Fruit fly (Drosophila melanogaster) whole organism, embryonic: Measurements from ENCODE around the gene CG14234.
A peak's percentile ranks its signal among the peaks of the same experiment; 100 is the strongest.

Experiments used
- Asciz ChIP-seq: fragments of 200-800 bp; sonication (Bioruptor generic); optimal IDR thresholded peaks from 2 replicates; lab custom pipeline; 2017; ENCODE audit warnings: missing biosample characterization, mild to moderate bottlenecking, missing genetic modification characterization, missing genetic modification reagents
- CG10147 ChIP-seq: fragments of 200-800 bp; sonication (Bioruptor generic); optimal IDR thresholded peaks from 2 replicates; lab custom pipeline; 2019; ENCODE audit warnings: missing biosample characterization, mild to moderate bottlenecking, missing genetic modification characterization, moderate library complexity
- CG10321 ChIP-seq: fragments of 200-800 bp; sonication (Bioruptor generic); IDR thresholded peaks from 2 replicates; pipeline ENCODE4 v1.3.6; 2022; ENCODE audit warnings: missing biosample characterization, missing genetic modification characterization
- CG10366 ChIP-seq: fragments of 200-800 bp; sonication (Bioruptor generic); IDR thresholded peaks from 2 replicates; pipeline ENCODE4 v1.3.6; 2022; ENCODE audit warnings: missing biosample characterization, missing genetic modification characterization
- CG10543 ChIP-seq: fragments of 200-800 bp; sonication (Bioruptor generic); optimal IDR thresholded peaks from 3 replicates; lab custom pipeline; 2017; ENCODE audit warnings: missing biosample characterization, mild to moderate bottlenecking, missing genetic modification characterization, moderate library complexity
- CG10565 ChIP-seq: fragments of 200-800 bp; sonication (Bioruptor generic); optimal IDR thresholded peaks from 3 replicates; lab custom pipeline; 2016; ENCODE audit warnings: missing biosample characterization, mild to moderate bottlenecking, missing genetic modification characterization
- CG11093 ChIP-seq: fragments of 200-800 bp; sonication (Bioruptor generic); IDR thresholded peaks from 3 replicates; pipeline ENCODE4 v1.3.6; 2022; ENCODE audit warnings: missing biosample characterization, missing genetic modification characterization
- CG12769 ChIP-seq: fragments of 200-800 bp; sonication (Bioruptor generic); optimal IDR thresholded peaks from 2 replicates; lab custom pipeline; 2019; ENCODE audit warnings: missing biosample characterization, mild to moderate bottlenecking, missing genetic modification characterization, moderate library complexity
- CG14710 ChIP-seq: fragments of 200-800 bp; sonication (Bioruptor generic); optimal IDR thresholded peaks from 3 replicates; lab custom pipeline; 2019; ENCODE audit warnings: missing biosample characterization, mild to moderate bottlenecking, missing genetic modification characterization, moderate library complexity
- CG14860 ChIP-seq: fragments of 200-800 bp; sonication (Bioruptor generic); IDR thresholded peaks from 3 replicates; pipeline ENCODE4 v1.3.6; 2022; ENCODE audit warnings: missing biosample characterization, missing genetic modification characterization; ENCODE audit not compliant: partially characterized antibody
- CG15514 ChIP-seq: fragments of 200-800 bp; sonication (Bioruptor generic); optimal IDR thresholded peaks from 3 replicates; lab custom pipeline; 2017; ENCODE audit warnings: missing biosample characterization, missing genetic modification characterization, mild to moderate bottlenecking, moderate library complexity, missing genetic modification reagents
- CG17385 ChIP-seq: fragments of 200-800 bp; sonication (Bioruptor generic); optimal IDR thresholded peaks from 3 replicates; lab custom pipeline; 2018; ENCODE audit warnings: missing biosample characterization, mild to moderate bottlenecking, missing genetic modification characterization
- CG18011 ChIP-seq: fragments of 200-800 bp; sonication (Bioruptor generic); optimal IDR thresholded peaks from 2 replicates; lab custom pipeline; 2017; ENCODE audit warnings: missing biosample characterization, missing genetic modification characterization, mild to moderate bottlenecking, moderate library complexity, missing genotype
- CG18262 ChIP-seq: fragments of 200-800 bp; optimal IDR thresholded peaks from 3 replicates; lab custom pipeline; 2019; ENCODE audit warnings: missing biosample characterization, mild to moderate bottlenecking, missing genetic modification characterization, moderate library complexity
- CG33557 ChIP-seq: fragments of 200-800 bp; sonication (Bioruptor generic); optimal IDR thresholded peaks from 2 replicates; lab custom pipeline; 2019; ENCODE audit warnings: missing biosample characterization, mild to moderate bottlenecking, missing genetic modification characterization, moderate library complexity
- CG4617 ChIP-seq: fragments of 200-800 bp; sonication (Bioruptor generic); optimal IDR thresholded peaks from 3 replicates; lab custom pipeline; 2016; ENCODE audit warnings: missing biosample characterization, missing genetic modification characterization, borderline replicate concordance
- CG4730 ChIP-seq: fragments of 200-800 bp; sonication (Bioruptor generic); IDR thresholded peaks from 2 replicates; pipeline ENCODE4 v1.3.6; 2022; ENCODE audit warnings: missing biosample characterization, missing genetic modification characterization
- CG4820 ChIP-seq: fragments of 200-800 bp; sonication (Bioruptor generic); optimal IDR thresholded peaks from 3 replicates; lab custom pipeline; 2016; ENCODE audit warnings: missing biosample characterization, missing genetic modification characterization
- CG7372 ChIP-seq: fragments of 200-800 bp; sonication (Bioruptor generic); IDR thresholded peaks from 2 replicates; pipeline ENCODE4 v1.3.6; 2022; ENCODE audit warnings: missing biosample characterization, missing genetic modification characterization
- CrebB ChIP-seq: fragments of 200-800 bp; sonication (Bioruptor generic); optimal IDR thresholded peaks from 3 replicates; lab custom pipeline; 2018; ENCODE audit warnings: missing biosample characterization, mild to moderate bottlenecking, missing genetic modification characterization
- Dbx ChIP-seq: fragments of 200-800 bp; sonication (Bioruptor generic); IDR thresholded peaks from 3 replicates; pipeline ENCODE4 v1.3.6; 2022; ENCODE audit warnings: missing biosample characterization, missing genetic modification characterization
- Deaf1 ChIP-seq: fragments of 200-800 bp; optimal IDR thresholded peaks from 3 replicates; lab custom pipeline; 2019; ENCODE audit warnings: missing biosample characterization, mild to moderate bottlenecking, missing genetic modification characterization, moderate library complexity
- Dp ChIP-seq: fragments of 200-800 bp; sonication (Bioruptor generic); optimal IDR thresholded peaks from 2 replicates; lab custom pipeline; 2018; ENCODE audit warnings: missing biosample characterization, mild to moderate bottlenecking, missing genetic modification characterization, moderate library complexity
- Med ChIP-seq: fragments of 200-800 bp; sonication (Bioruptor generic); peaks from one replicate; lab custom pipeline; 2016; ENCODE audit warnings: missing biosample characterization, missing genetic modification characterization, mild to moderate bottlenecking, inconsistent platforms, moderate library complexity
- NC2α ChIP-seq: fragments of 200-800 bp; sonication (Bioruptor generic); optimal IDR thresholded peaks from 2 replicates; lab custom pipeline; 2016; ENCODE audit warnings: missing biosample characterization, missing genetic modification characterization
- NC2β ChIP-seq: fragments of 200-800 bp; sonication (Bioruptor generic); optimal IDR thresholded peaks from 2 replicates; lab custom pipeline; 2016; ENCODE audit warnings: missing biosample characterization, missing genetic modification characterization
- Rfx ChIP-seq: fragments of 200-800 bp; sonication (Bioruptor generic); IDR thresholded peaks from 2 replicates; pipeline ENCODE4 v1.3.6; 2022; ENCODE audit warnings: missing biosample characterization, missing genetic modification characterization
- Sox100B ChIP-seq: fragments of 200-800 bp; sonication (Bioruptor generic); optimal IDR thresholded peaks from 3 replicates; lab custom pipeline; 2018; ENCODE audit warnings: missing biosample characterization, mild to moderate bottlenecking, missing genetic modification characterization
- ap ChIP-seq: fragments of 200-800 bp; sonication (Bioruptor generic); IDR thresholded peaks from 2 replicates; pipeline ENCODE4 v1.3.6; 2022; ENCODE audit warnings: missing biosample characterization, missing genetic modification characterization
- cg ChIP-seq: fragments of 200-800 bp; sonication (Bioruptor generic); optimal IDR thresholded peaks from 3 replicates; lab custom pipeline; 2019; ENCODE audit warnings: missing biosample characterization, mild to moderate bottlenecking, missing genetic modification characterization, moderate library complexity
- crol ChIP-seq: fragments of 200-800 bp; sonication (Bioruptor generic); IDR thresholded peaks from 2 replicates; pipeline ENCODE4 v1.3.6; 2022; ENCODE audit warnings: missing biosample characterization, missing genetic modification characterization
- dmrt11E ChIP-seq: fragments of 200-800 bp; sonication (Bioruptor generic); optimal IDR thresholded peaks from 3 replicates; lab custom pipeline; 2018; ENCODE audit warnings: missing biosample characterization, mild to moderate bottlenecking, missing genetic modification characterization, moderate library complexity
- esg ChIP-seq: fragments of 200-800 bp; sonication (Bioruptor generic); conservative IDR thresholded peaks from 2 replicates; pipeline ENCODE4 v1.3.6; 2022; ENCODE audit warnings: missing biosample characterization, missing genetic modification characterization
- fd96Cb ChIP-seq: fragments of 200-800 bp; sonication (Bioruptor generic); optimal IDR thresholded peaks from 2 replicates; lab custom pipeline; 2018; ENCODE audit warnings: missing biosample characterization, mild to moderate bottlenecking, missing genetic modification characterization, moderate library complexity
- grau ChIP-seq: fragments of 200-800 bp; optimal IDR thresholded peaks from 3 replicates; lab custom pipeline; 2019; ENCODE audit warnings: missing biosample characterization, mild to moderate bottlenecking, missing genetic modification characterization, moderate library complexity
- mirr ChIP-seq: fragments of 200-800 bp; sonication (Bioruptor generic); optimal IDR thresholded peaks from 3 replicates; lab custom pipeline; 2018; ENCODE audit warnings: missing biosample characterization, mild to moderate bottlenecking, missing genetic modification characterization
- onecut ChIP-seq: fragments of 200-800 bp; sonication (Bioruptor generic); IDR thresholded peaks from 2 replicates; pipeline ENCODE4 v1.3.6; 2022; ENCODE audit warnings: missing biosample characterization, missing genetic modification characterization
- pan ChIP-seq, 4 experiments: fragments of >200 bp in 3 of 4; fragments of 200-800 bp in 1 of 4; sonication (Bioruptor generic) in 1 of 4; optimal IDR thresholded peaks in 3 of 4; IDR thresholded peaks in 1 of 4; 2 replicates each; pipeline versions ENCODE4 v1.3.6 to Lab custom; 2017 to 2022; ENCODE audit warnings: missing biosample characterization in 2 of 4, missing genetic modification characterization in 2 of 4, mixed read lengths in 1 of 4
- pfk ChIP-seq: fragments of 200-800 bp; sonication (Bioruptor generic); optimal IDR thresholded peaks from 2 replicates; lab custom pipeline; 2018; ENCODE audit warnings: missing biosample characterization, mild to moderate bottlenecking, missing genetic modification characterization, moderate library complexity
- ro ChIP-seq: fragments of 200-800 bp; sonication (Bioruptor generic); IDR thresholded peaks from 2 replicates; pipeline ENCODE4 v1.3.6; 2022; ENCODE audit warnings: missing biosample characterization, missing genetic modification characterization
- sens ChIP-seq: fragments of 200-800 bp; sonication (Bioruptor generic); peaks from one replicate; lab custom pipeline; 2016; ENCODE audit warnings: missing biosample characterization, missing genetic modification characterization
- shn ChIP-seq: fragments of 200-800 bp; sonication (Bioruptor generic); optimal IDR thresholded peaks from 3 replicates; lab custom pipeline; 2016; ENCODE audit warnings: missing biosample characterization, missing genetic modification characterization
- so ChIP-seq: fragments of 200-800 bp; sonication (Bioruptor generic); IDR thresholded peaks from 3 replicates; pipeline ENCODE4 v1.3.6; 2022; ENCODE audit warnings: missing biosample characterization, missing genetic modification characterization
- unc-4 ChIP-seq: fragments of 200-800 bp; sonication (Bioruptor generic); IDR thresholded peaks from 2 replicates; pipeline ENCODE4 v1.3.6; 2022; ENCODE audit warnings: missing biosample characterization, missing genetic modification characterization; ENCODE audit not compliant: partially characterized antibody
- vnd ChIP-seq: fragments of 200-800 bp; sonication (Bioruptor generic); IDR thresholded peaks from 3 replicates; pipeline ENCODE4 v1.3.6; 2022; ENCODE audit warnings: missing biosample characterization, missing genetic modification characterization; ENCODE audit not compliant: partially characterized antibody
- vvl ChIP-seq: fragments of 200-800 bp; sonication (Bioruptor generic); IDR thresholded peaks from 2 replicates; pipeline ENCODE4 v1.3.6; 2022; ENCODE audit warnings: missing biosample characterization, missing genetic modification characterization
- wor ChIP-seq: fragments of 200-800 bp; sonication (Bioruptor generic); IDR thresholded peaks from 2 replicates; pipeline ENCODE4 v1.3.6; 2022; ENCODE audit warnings: missing biosample characterization, missing genetic modification characterization

CG14234 gene

dm6 chrX:19712898-19713627 is 22.3 kb upstream of the CG14234 start, which contains the start of gene meso18E (continued):
- TF ChIP-seq CG10543 (GFP tag; lab: Kevin White, UChicago) (peak; percentile 69), CG4617 (GFP tag; lab: Kevin White, UChicago) (no peak), ro (GFP tag; lab: Robert Waterston, UW) (no peak), pfk (GFP tag; lab: Kevin White, UChicago) (peak; percentile 53), CG10565 (GFP tag; lab: Kevin White, UChicago) (no peak), vnd (no peak), Asciz (GFP tag; lab: Kevin White, UChicago) (no peak), CG18011 (GFP tag; lab: Kevin White, UChicago) (no peak), CG14860 (GFP tag; lab: Robert Waterston, UW) (no peak), Dbx (no peak), CrebB (tag; lab: Kevin White, UChicago) (no peak), CG17385 (GFP tag; lab: Kevin White, UChicago) (no peak), esg (GFP tag; lab: Robert Waterston, UW) (no peak), crol (GFP tag; lab: Robert Waterston, UW) (peak; percentile 91), Deaf1 (tag; lab: Kevin White, UChicago) (peak; percentile 95), CG14710 (tag; lab: Kevin White, UChicago) (no peak), CG7372 (GFP tag; lab: Robert Waterston, UW) (no peak), Rfx (GFP tag; lab: Robert Waterston, UW) (no peak), Dp (GFP tag; lab: Kevin White, UChicago) (no peak), onecut (no peak), NC2β (GFP tag; lab: Kevin White, UChicago) (no peak), CG15514 (no peak), ap (GFP tag; lab: Robert Waterston, UW) (no peak), mirr (GFP tag; lab: Kevin White, UChicago) (no peak), wor (no peak), Sox100B (no peak), vvl (GFP tag; lab: Robert Waterston, UW) (no peak), unc-4 (no peak), cg (GFP tag; lab: Kevin White, UChicago) (peak; percentile 85)

dm6 chrX:19714816-19715215 is 20.6 kb upstream of the CG14234 start:
- TF ChIP-seq CG12769 (tag; lab: Kevin White, UChicago) (peak; percentile 39), so (GFP tag; lab: Robert Waterston, UW) (no peak), Deaf1 (tag; lab: Kevin White, UChicago) (peak; percentile 77), CG10543 (GFP tag; lab: Kevin White, UChicago) (peak; percentile 12), grau (tag; lab: Kevin White, UChicago) (peak; percentile 70), CG4730 (GFP tag; lab: Robert Waterston, UW) (no peak), Med (GFP tag; lab: Kevin White, UChicago) (peak; percentile 52)

dm6 chrX:19716325-19716917 is 18.9 kb upstream of the CG14234 start:
- TF ChIP-seq shn (GFP tag; lab: Kevin White, UChicago) (no peak), CG10366 (GFP tag; lab: Robert Waterston, UW) (no peak), CG4820 (GFP tag; lab: Kevin White, UChicago) (no peak), dmrt11E (tag; lab: Kevin White, UChicago) (peak; percentile 39), CG10321 (GFP tag; lab: Robert Waterston, UW) (no peak), sens (GFP tag; lab: Kevin White, UChicago) (peak; percentile 81), pan (optimal IDR thresholded peaks at IDR 0.05; lab: Kevin White, UChicago) (no peak), pan (GFP tag; optimal IDR thresholded peaks at IDR 0.05 in 1 of 2, IDR thresholded peaks at IDR 0.05 in 1 of 2) (no peak), CG33557 (GFP tag; lab: Kevin White, UChicago) (peak; percentile 10), CG18262 (tag; lab: Kevin White, UChicago) (peak; percentile 42), CG11093 (no peak), NC2α (GFP tag; lab: Kevin White, UChicago) (no peak), fd96Cb (no peak), CG14710 (tag; lab: Kevin White, UChicago) (peak; percentile 4), CG10147 (no peak)
